Fruit fly (Drosophila melanogaster) whole organism, wandering third instar larva: ENCODE data around the gene SMC3.

Source experiments
- Abd-B ChIP-seq: fragments of >200 bp; optimal IDR thresholded peaks from 2 replicates; lab custom pipeline; 2017; ENCODE audit warnings: missing biosample characterization, missing genetic modification characterization
- CG32264 ChIP-seq: fragments of 200-800 bp; sonication (Bioruptor generic); optimal IDR thresholded peaks from 2 replicates; lab custom pipeline; 2016; ENCODE audit warnings: missing biosample characterization, missing genetic modification characterization
- CG9705 ChIP-seq: fragments of 200-800 bp; sonication (Bioruptor generic); optimal IDR thresholded peaks from 2 replicates; lab custom pipeline; 2018; ENCODE audit warnings: missing biosample characterization, mild to moderate bottlenecking, missing genetic modification characterization
- CrebA ChIP-seq: fragments of 200-800 bp; sonication (Bioruptor generic); optimal IDR thresholded peaks from 2 replicates; lab custom pipeline; 2016; ENCODE audit warnings: missing biosample characterization, mild to moderate bottlenecking, missing genetic modification characterization, borderline replicate concordance
- Dfd ChIP-seq: fragments of >200 bp; optimal IDR thresholded peaks from 2 replicates; lab custom pipeline; 2017; ENCODE audit warnings: missing biosample characterization, missing genetic modification characterization
- Dif ChIP-seq: fragments of 200-275, 200-300 bp; sonication (Bioruptor generic); optimal IDR thresholded peaks from 2 replicates; lab custom pipeline; 2018; ENCODE audit warnings: missing biosample characterization, missing genetic modification characterization; ENCODE audit not compliant: partially characterized antibody
- GATAd ChIP-seq: sonication (Bioruptor generic); optimal IDR thresholded peaks from 2 replicates; lab custom pipeline; 2016; ENCODE audit warnings: missing biosample characterization, missing genetic modification characterization
- HLH106 ChIP-seq: fragments of 200-800 bp; optimal IDR thresholded peaks from 3 replicates; lab custom pipeline; 2019; ENCODE audit warnings: missing biosample characterization, mild to moderate bottlenecking, missing genetic modification characterization, moderate library complexity
- Hnf4 ChIP-seq: fragments of 200-800 bp; sonication (Bioruptor generic); optimal IDR thresholded peaks from 2 replicates; lab custom pipeline; 2016; ENCODE audit warnings: missing biosample characterization, mild to moderate bottlenecking, missing genetic modification characterization
- Hr78 ChIP-seq: fragments of >200 bp; optimal IDR thresholded peaks from 2 replicates; lab custom pipeline; 2017; ENCODE audit warnings: missing biosample characterization, missing genetic modification characterization
- Hr83 ChIP-seq: fragments of 200-300 bp; sonication (Bioruptor generic); optimal IDR thresholded peaks from 2 replicates; lab custom pipeline; 2016; ENCODE audit warnings: missing biosample characterization, mild to moderate bottlenecking, missing genetic modification characterization, moderate library complexity; ENCODE audit not compliant: poor library complexity, severe bottlenecking
- Jra ChIP-seq: sonication (Bioruptor generic); optimal IDR thresholded peaks from 2 replicates; lab custom pipeline; 2016; ENCODE audit warnings: missing biosample characterization, missing genetic modification characterization
- Mio ChIP-seq: sonication (Bioruptor generic); optimal IDR thresholded peaks from 2 replicates; lab custom pipeline; 2016; ENCODE audit warnings: missing biosample characterization, missing genetic modification characterization
- Myc ChIP-seq: fragments of >200 bp; optimal IDR thresholded peaks from 2 replicates; lab custom pipeline; 2017
- N ChIP-seq: fragments of >200 bp; optimal IDR thresholded peaks from 2 replicates; lab custom pipeline; 2018; ENCODE audit warnings: missing biosample characterization, missing external identifiers, missing genetic modification characterization
- OdsH ChIP-seq: fragments of 200-800 bp; sonication (Bioruptor generic); optimal IDR thresholded peaks from 2 replicates; lab custom pipeline; 2016; ENCODE audit warnings: missing biosample characterization, mild to moderate bottlenecking, missing genetic modification characterization
- Rel ChIP-seq, 2 experiments: fragments of 200-800 bp; sonication (Bioruptor generic) in 1 of 2; optimal IDR thresholded peaks; 2 replicates in 1 of 2; 3 replicates in 1 of 2; lab custom pipeline; 2016 to 2019; ENCODE audit warnings: mild to moderate bottlenecking in 2 of 2, missing biosample characterization in 2 of 2, missing genetic modification characterization in 2 of 2, moderate library complexity in 1 of 2
- Sp1 ChIP-seq: fragments of 200-800 bp; sonication (Bioruptor generic); optimal IDR thresholded peaks from 3 replicates; lab custom pipeline; 2019; ENCODE audit warnings: missing biosample characterization, mild to moderate bottlenecking, missing genetic modification characterization, moderate library complexity
- Vsx2 ChIP-seq: fragments of 200-300, 225-300 bp; sonication (Bioruptor generic); optimal IDR thresholded peaks from 2 replicates; lab custom pipeline; 2018; ENCODE audit warnings: missing biosample characterization, missing genetic modification characterization; ENCODE audit not compliant: partially characterized antibody
- br ChIP-seq: fragments of 200-800 bp; sonication (Bioruptor generic); optimal IDR thresholded peaks from 2 replicates; lab custom pipeline; 2016; ENCODE audit warnings: missing biosample characterization, missing genetic modification characterization
- brk ChIP-seq: fragments of 200-800 bp; sonication (Bioruptor generic); optimal IDR thresholded peaks from 2 replicates; lab custom pipeline; 2016; ENCODE audit warnings: missing biosample characterization, mild to moderate bottlenecking, missing genetic modification characterization
- dl ChIP-seq, 2 experiments: fragments of 175-275, 200-275 bp in 1 of 2; fragments of 200-275 bp in 1 of 2; sonication (Bioruptor generic); optimal IDR thresholded peaks; lab custom pipeline; 2018; ENCODE audit warnings: mild to moderate bottlenecking in 2 of 2, missing biosample characterization in 2 of 2, missing genetic modification characterization in 2 of 2, moderate library complexity in 2 of 2; ENCODE audit not compliant: partially characterized antibody in 2 of 2, insufficient read depth in 1 of 2
- dmrt93B ChIP-seq: fragments of 200-800 bp; sonication (Bioruptor generic); optimal IDR thresholded peaks from 2 replicates; lab custom pipeline; 2018; ENCODE audit warnings: missing biosample characterization, mild to moderate bottlenecking, missing genetic modification characterization
- dsf ChIP-seq: sonication (Bioruptor generic); optimal IDR thresholded peaks from 2 replicates; lab custom pipeline; 2016; ENCODE audit warnings: missing biosample characterization, missing genetic modification characterization, borderline replicate concordance
- ey ChIP-seq: fragments of 200-800 bp; sonication (Bioruptor generic); optimal IDR thresholded peaks from 2 replicates; lab custom pipeline; 2016; ENCODE audit warnings: missing biosample characterization, missing genetic modification characterization
- foxo ChIP-seq, 2 experiments: fragments of 200-800 bp; sonication (Bioruptor generic); optimal IDR thresholded peaks; 2 replicates in 1 of 2; 3 replicates in 1 of 2; lab custom pipeline; 2016 to 2017; ENCODE audit warnings: missing biosample characterization in 2 of 2, missing genetic modification characterization in 2 of 2
- fru ChIP-seq: fragments of 200-800 bp; sonication (Bioruptor generic); optimal IDR thresholded peaks from 3 replicates; lab custom pipeline; 2016; ENCODE audit warnings: missing biosample characterization, mild to moderate bottlenecking, missing genetic modification characterization
- h ChIP-seq: fragments of 200-800 bp; sonication (Bioruptor generic); optimal IDR thresholded peaks from 3 replicates; lab custom pipeline; 2016; ENCODE audit warnings: missing biosample characterization, mild to moderate bottlenecking, missing genetic modification characterization
- jim ChIP-seq: fragments of 175-275, 200-325 bp; sonication (Bioruptor generic); optimal IDR thresholded peaks from 2 replicates; lab custom pipeline; 2016; ENCODE audit warnings: missing biosample characterization, mild to moderate bottlenecking, missing genetic modification characterization
- lola ChIP-seq: fragments of >200 bp; optimal IDR thresholded peaks from 2 replicates; lab custom pipeline; 2017; ENCODE audit warnings: missing biosample characterization, missing genetic modification characterization
- pan ChIP-seq: fragments of >200 bp; optimal IDR thresholded peaks from 2 replicates; lab custom pipeline; 2017
- psq ChIP-seq: fragments of 200-800 bp; sonication (Bioruptor generic); optimal IDR thresholded peaks from 3 replicates; lab custom pipeline; 2017; ENCODE audit warnings: missing biosample characterization, mild to moderate bottlenecking, missing genetic modification characterization, moderate library complexity
- rgr ChIP-seq: fragments of 200-800 bp; sonication (Bioruptor generic); optimal IDR thresholded peaks from 3 replicates; lab custom pipeline; 2016; ENCODE audit warnings: missing biosample characterization, mild to moderate bottlenecking, missing genetic modification characterization
- sage ChIP-seq: fragments of 200-800 bp; sonication (Bioruptor generic); optimal IDR thresholded peaks from 2 replicates; lab custom pipeline; 2016; ENCODE audit warnings: missing biosample characterization, mild to moderate bottlenecking, missing genetic modification characterization
- sv ChIP-seq: fragments of 200-800 bp; sonication (Bioruptor generic); optimal IDR thresholded peaks from 3 replicates; lab custom pipeline; 2016; ENCODE audit warnings: missing biosample characterization, missing genetic modification characterization
- tai ChIP-seq: sonication (Bioruptor generic); optimal IDR thresholded peaks from 2 replicates; lab custom pipeline; 2016; ENCODE audit warnings: missing biosample characterization, missing genetic modification characterization
- usp ChIP-seq: fragments of >200 bp; optimal IDR thresholded peaks from 2 replicates; lab custom pipeline; 2017; ENCODE audit warnings: missing biosample characterization, missing genetic modification characterization
- woc ChIP-seq: sonication (Bioruptor generic); optimal IDR thresholded peaks from 2 replicates; lab custom pipeline; 2016; ENCODE audit warnings: missing biosample characterization, mild to moderate bottlenecking, missing genetic modification characterization

The SMC3 gene

DNA sequence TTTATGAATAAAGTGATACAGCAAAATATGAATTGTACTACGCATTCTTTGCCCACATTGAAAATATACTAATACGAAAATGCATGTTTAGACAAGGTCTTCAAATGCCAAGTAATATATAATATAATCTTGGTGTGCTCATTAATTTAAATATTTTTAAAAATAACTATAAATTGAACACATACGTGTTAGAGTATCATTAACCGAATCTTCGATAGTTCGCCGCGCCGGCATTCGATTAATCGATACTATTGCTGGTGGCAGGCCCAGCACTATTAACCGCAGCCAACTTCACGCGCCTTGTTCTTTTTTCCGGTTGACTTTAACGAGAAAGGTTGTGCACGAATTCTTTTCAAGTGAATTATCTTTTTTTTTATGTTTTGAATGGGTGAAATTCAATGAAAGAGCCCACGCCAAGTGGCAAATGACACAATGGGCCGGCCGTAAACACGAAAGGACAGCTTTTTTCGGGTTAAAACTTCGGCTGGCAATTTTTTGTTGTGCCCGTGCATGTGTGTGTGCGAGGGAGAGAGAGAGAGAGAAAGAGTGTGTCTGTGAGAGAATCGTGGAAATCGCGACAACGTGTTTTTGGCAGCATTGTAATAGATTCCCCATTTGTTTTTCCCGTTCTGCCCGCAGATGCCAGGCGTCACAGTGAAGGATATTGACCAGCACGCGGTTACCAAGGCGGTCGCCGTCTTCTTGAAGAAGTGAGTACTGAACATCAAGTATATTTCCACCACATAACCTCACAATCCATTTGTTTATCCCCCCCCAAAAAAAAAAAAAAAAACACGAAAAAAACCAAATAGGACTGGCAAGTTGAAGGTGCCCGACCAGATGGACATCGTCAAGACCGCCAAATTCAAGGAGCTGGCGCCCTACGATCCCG lies 44.6 kb upstream of the SMC3 start, which contains the start of gene RpS19a:
TSS of gene RpS19a (plus strand) at position 301 of the 892 bp plus-strand sequence.
- TF ChIP-seq Hr83 (peak; percentile 80), CG32264 (GFP tag; lab: Kevin White, UChicago) (no peak), Dif (GFP tag; lab: Kevin White, UChicago) (no peak), CG9705 (peak; percentile 88), Mio (no peak), fru (GFP tag; lab: Kevin White, UChicago) (peak; percentile 52), woc (no peak), usp (GFP tag; lab: Kevin White, UChicago) (no peak), br (GFP tag; lab: Kevin White, UChicago) (peak; percentile 76), HLH106 (tag; lab: Kevin White, UChicago) (peak; percentile 59), Hnf4 (peak; percentile 34), sv (peak; percentile 45), foxo (GFP tag; optimal IDR thresholded peaks at IDR 0.05; lab: Kevin White, UChicago) (peak in 1 of 2 experiments; percentile 61), rgr (peak; percentile 80), sage (peak; percentile 20), tai (no peak), GATAd (peak; percentile 16), h (GFP tag; lab: Kevin White, UChicago) (peak; percentile 58), dmrt93B (GFP tag; lab: Kevin White, UChicago) (peak; percentile 80), Abd-B (GFP tag; lab: Kevin White, UChicago) (no peak), OdsH (GFP tag; lab: Kevin White, UChicago) (peak; percentile 16), Sp1 (GFP tag; lab: Kevin White, UChicago) (peak; percentile 89), Jra (GFP tag; lab: Kevin White, UChicago) (peak; percentile 28), ey (no peak), dsf (GFP tag; lab: Kevin White, UChicago) (peak; percentile 61), Rel (GFP tag; optimal IDR thresholded peaks at IDR 0.05; lab: Kevin White, UChicago) (no peak), Rel (tag; optimal IDR thresholded peaks at IDR 0.05; lab: Kevin White, UChicago) (peak; percentile 63)

DNA sequence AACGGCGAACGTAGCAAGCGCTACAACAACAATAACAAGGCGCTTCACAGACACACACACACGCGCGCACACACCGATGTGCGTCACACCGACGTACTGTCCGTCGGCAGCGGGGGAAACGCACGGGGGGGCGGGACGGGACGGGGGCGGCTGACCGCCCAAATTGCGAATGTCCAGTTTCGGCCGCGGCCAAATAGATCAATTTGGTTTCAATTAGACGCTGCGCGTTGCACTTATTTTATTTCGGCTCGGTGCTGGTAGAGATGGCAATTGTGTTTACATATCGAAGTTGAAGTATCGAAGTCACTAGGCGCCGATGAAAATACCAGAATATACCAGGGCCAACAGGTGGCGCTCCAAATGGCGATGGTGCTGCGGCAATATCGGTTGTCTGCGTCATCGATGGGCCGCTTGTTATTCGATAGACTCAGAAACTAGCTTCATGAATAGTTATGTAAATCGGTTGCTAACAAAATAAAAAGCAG lies 43.9 kb upstream of the SMC3 start, which contains the start of gene Rok:
TSS of gene Rok (minus strand) at position 309 of the 485 bp plus-strand sequence.
- TF ChIP-seq Mio (no peak), Dif (GFP tag; lab: Kevin White, UChicago) (no peak), Sp1 (GFP tag; lab: Kevin White, UChicago) (no peak), lola (GFP tag; lab: Kevin White, UChicago) (no peak), dmrt93B (GFP tag; lab: Kevin White, UChicago) (no peak), Dfd (GFP tag; lab: Kevin White, UChicago) (peak; percentile 78), OdsH (GFP tag; lab: Kevin White, UChicago) (no peak), dl (GFP tag; optimal IDR thresholded peaks at IDR 0.05; lab: Kevin White, UChicago; ENCODE audit: insufficient read depth in 1 of 2, partially characterized antibody in 2 of 2) (no peak), woc (no peak), ey (no peak), jim (no peak), dsf (GFP tag; lab: Kevin White, UChicago) (no peak), tai (no peak), Rel (GFP tag; optimal IDR thresholded peaks at IDR 0.05; lab: Kevin White, UChicago) (no peak), Rel (tag; optimal IDR thresholded peaks at IDR 0.05; lab: Kevin White, UChicago) (peak; percentile 26), usp (GFP tag; lab: Kevin White, UChicago) (no peak), brk (no peak), CrebA (GFP tag; lab: Kevin White, UChicago) (no peak), Myc (lab: Kevin White, UChicago) (no peak), h (GFP tag; lab: Kevin White, UChicago) (no peak), N (GFP tag; lab: Kevin White, UChicago) (peak; percentile 84), CG9705 (no peak), GATAd (no peak), pan (no peak), Jra (GFP tag; lab: Kevin White, UChicago) (no peak), CG32264 (GFP tag; lab: Kevin White, UChicago) (no peak), Abd-B (GFP tag; lab: Kevin White, UChicago) (peak; percentile 7), sv (no peak), Hnf4 (no peak), Vsx2 (GFP tag; lab: Kevin White, UChicago) (no peak), HLH106 (tag; lab: Kevin White, UChicago) (no peak), psq (GFP tag; lab: Kevin White, UChicago) (no peak), fru (GFP tag; lab: Kevin White, UChicago) (no peak), sage (no peak), Hr83 (peak; percentile 56), Hr78 (GFP tag; lab: Kevin White, UChicago) (no peak), foxo (GFP tag; optimal IDR thresholded peaks at IDR 0.05; lab: Kevin White, UChicago) (no peak), br (GFP tag; lab: Kevin White, UChicago) (no peak), rgr (no peak)
